Fruit fly (Drosophila melanogaster): Measurements from ENCODE around the gene CG13983.

Gene CG13983

DNA sequence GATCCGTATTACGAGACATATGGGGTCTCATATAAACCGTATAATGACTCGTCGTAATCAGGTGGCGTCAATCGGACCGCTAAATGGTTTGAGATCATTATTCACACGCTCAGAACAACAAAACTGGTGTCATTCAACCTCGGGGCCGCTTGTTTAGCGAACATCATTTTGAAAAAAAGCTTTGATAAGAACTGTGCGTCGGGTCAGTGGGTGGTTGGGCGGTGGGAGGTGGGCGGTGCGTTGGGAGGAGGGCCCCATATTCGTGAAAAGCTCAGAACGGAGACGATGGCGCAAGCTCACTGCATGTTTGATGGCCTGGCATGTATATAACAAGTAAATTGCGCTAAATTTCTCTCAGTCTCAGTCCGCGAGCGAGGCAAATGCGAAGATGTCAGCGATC lies 8.8 kb downstream of the CG13983 start, which contains the start of gene AANATL2:
Gene AANATL2, plus strand, starts transcription at position 372 of the 400 bp plus-strand sequence.
- TF ChIP-seq usp (GFP tag; optimal IDR thresholded peaks at IDR 0.05) = no peak
- no peak for TF ChIP-seq Dll (optimal IDR thresholded peaks at IDR 0.05)
- no peak for TF ChIP-seq psq (optimal IDR thresholded peaks at IDR 0.05)
- TF ChIP-seq EcR (GFP tag; optimal IDR thresholded peaks at IDR 0.05) = no peak
- TF ChIP-seq CG8478 (optimal IDR thresholded peaks at IDR 0.05) = no peak
- no peak for TF ChIP-seq pan (optimal IDR thresholded peaks at IDR 0.05)

dm6 chr2L:6253005-6253353 lies 11.3 kb downstream of the CG13983 start, which contains the start of gene Ddr:
Gene Ddr, plus strand, starts transcription at chr2L:6253123.
- TF ChIP-seq psq (optimal IDR thresholded peaks at IDR 0.05) (no peak), pan (optimal IDR thresholded peaks at IDR 0.05) (no peak), Dll (optimal IDR thresholded peaks at IDR 0.05) (no peak), usp (GFP tag; optimal IDR thresholded peaks at IDR 0.05) (no peak), CG8478 (optimal IDR thresholded peaks at IDR 0.05) (no peak), EcR (GFP tag; optimal IDR thresholded peaks at IDR 0.05) (no peak)

DNA sequence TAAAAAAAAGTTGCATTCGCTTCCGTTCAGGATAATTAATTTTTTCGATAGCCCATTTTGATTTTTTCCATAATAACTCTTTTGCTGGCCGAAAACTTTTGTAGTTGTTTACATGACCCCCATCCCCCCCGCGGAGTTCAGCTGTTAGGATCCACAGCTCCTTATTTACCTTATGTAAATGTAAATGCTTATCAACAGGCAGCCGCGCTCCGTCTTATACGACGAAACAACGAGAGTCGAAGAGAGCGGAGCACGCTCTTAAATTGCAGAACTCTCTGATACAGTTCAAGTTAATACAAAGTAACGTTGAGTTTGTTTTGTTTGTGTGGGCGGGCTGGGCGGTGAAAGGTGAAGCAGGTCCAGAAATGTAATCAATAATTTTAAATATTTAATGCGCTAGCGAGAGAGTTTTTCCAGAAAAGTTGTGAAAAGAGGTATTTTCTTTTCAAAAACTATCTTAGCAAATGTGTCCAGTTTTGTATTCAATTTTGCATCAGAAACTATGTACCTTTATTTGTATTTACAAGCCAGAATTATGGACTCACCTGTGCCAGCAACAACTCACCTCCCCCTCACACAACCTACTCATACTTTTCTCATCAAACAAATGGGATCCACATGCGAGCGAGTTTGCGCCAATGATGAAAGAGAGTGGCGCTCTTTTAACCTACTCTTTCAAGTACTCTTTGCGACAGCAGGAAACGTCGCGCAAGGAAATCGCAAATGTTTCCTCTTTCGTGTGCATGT lies 11.9 kb downstream of the CG13983 start:
- TF ChIP-seq Dll (optimal IDR thresholded peaks at IDR 0.05) = peak; percentile 38
- TF ChIP-seq pan (optimal IDR thresholded peaks at IDR 0.05) = no peak

- TF ChIP-seq psq (optimal IDR thresholded peaks at IDR 0.05) (no peak), Dll (optimal IDR thresholded peaks at IDR 0.05) (no peak), pan (optimal IDR thresholded peaks at IDR 0.05) (no peak), CG8478 (optimal IDR thresholded peaks at IDR 0.05) (no peak), EcR (GFP tag; optimal IDR thresholded peaks at IDR 0.05) (no peak), usp (GFP tag; optimal IDR thresholded peaks at IDR 0.05) (no peak)
Measured at dm6 chr2L:6249421-6249820, 14.9 kb downstream of the CG13983 start.

DNA sequence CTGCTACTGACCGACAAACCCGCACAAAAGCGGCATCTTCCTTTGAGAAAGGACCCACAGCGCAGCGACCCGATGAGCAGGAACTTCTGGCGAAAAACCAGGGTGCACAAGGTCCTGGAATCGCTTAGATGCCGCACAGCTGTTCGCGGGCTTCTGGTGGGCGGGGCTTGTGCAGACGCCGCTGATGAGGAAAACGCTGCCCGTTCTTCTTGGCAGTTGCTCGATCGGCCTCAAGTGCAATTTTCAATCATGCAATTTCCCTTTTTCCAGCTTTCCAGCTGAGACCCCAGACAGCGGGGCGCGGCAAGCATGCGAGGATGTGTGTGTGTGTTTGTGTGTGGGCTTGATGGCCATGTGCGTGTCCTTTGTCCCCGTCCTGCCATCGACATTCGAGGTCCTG lies 22.3 kb downstream of the CG13983 start:
- TF ChIP-seq pan (optimal IDR thresholded peaks at IDR 0.05) (no peak), CG8478 (optimal IDR thresholded peaks at IDR 0.05) (no peak)

dm6 chr2L:6241037-6241436 lies 23.3 kb downstream of the CG13983 start:
- TF ChIP-seq EcR (GFP tag; optimal IDR thresholded peaks at IDR 0.05) (no peak), usp (GFP tag; optimal IDR thresholded peaks at IDR 0.05) (no peak), Dll (optimal IDR thresholded peaks at IDR 0.05) (no peak), psq (optimal IDR thresholded peaks at IDR 0.05) (no peak), CG8478 (optimal IDR thresholded peaks at IDR 0.05) (no peak), pan (optimal IDR thresholded peaks at IDR 0.05) (no peak)

- no peak for TF ChIP-seq psq (optimal IDR thresholded peaks at IDR 0.05)
- TF ChIP-seq pan (optimal IDR thresholded peaks at IDR 0.05) = no peak
- TF ChIP-seq usp (GFP tag; optimal IDR thresholded peaks at IDR 0.05) = no peak
- no peak for TF ChIP-seq EcR (GFP tag; optimal IDR thresholded peaks at IDR 0.05)
- TF ChIP-seq CG8478 (optimal IDR thresholded peaks at IDR 0.05) = no peak
- no peak for TF ChIP-seq Dll (optimal IDR thresholded peaks at IDR 0.05)
Measured at dm6 chr2L:6239286-6239685, 25.0 kb downstream of the CG13983 start.

dm6 chr2L:6236426-6236825 lies 27.9 kb downstream of the CG13983 start:
- TF ChIP-seq Dll (optimal IDR thresholded peaks at IDR 0.05) = no peak
- TF ChIP-seq psq (optimal IDR thresholded peaks at IDR 0.05) = no peak
- no peak for TF ChIP-seq usp (GFP tag; optimal IDR thresholded peaks at IDR 0.05)
- TF ChIP-seq EcR (GFP tag; optimal IDR thresholded peaks at IDR 0.05) = no peak
- no peak for TF ChIP-seq CG8478 (optimal IDR thresholded peaks at IDR 0.05)
- TF ChIP-seq pan (optimal IDR thresholded peaks at IDR 0.05) = no peak

DNA sequence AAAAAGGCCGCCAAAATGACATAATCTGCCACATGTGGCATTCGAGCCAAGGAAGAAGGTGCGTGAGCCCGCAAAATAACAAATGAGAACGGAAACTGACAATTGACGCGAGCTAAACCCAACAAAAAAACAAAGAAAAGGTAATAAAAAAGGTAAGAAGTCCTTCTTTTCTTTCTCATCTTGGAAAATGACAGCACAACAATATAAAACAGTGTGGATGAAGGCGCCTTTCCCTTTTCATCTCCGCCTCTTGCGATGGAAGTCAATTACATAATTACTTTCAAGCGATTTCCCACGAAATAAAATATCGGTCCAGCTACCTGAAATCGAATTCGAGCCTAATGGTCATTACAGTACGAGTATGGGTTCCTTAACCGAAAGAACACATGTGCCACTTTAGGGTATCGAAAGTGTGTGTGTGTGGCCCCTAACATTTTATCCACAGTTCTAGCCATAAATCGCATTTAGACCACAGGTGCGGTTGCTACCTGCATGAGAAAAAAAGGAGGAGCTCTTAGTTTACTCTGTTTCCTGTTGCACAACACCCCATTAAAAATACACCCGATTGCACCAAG lies 35.0 kb downstream of the CG13983 start:
- TF ChIP-seq EcR (GFP tag; optimal IDR thresholded peaks at IDR 0.05) (no peak), CG8478 (optimal IDR thresholded peaks at IDR 0.05) (no peak), pan (optimal IDR thresholded peaks at IDR 0.05) (no peak)

DNA sequence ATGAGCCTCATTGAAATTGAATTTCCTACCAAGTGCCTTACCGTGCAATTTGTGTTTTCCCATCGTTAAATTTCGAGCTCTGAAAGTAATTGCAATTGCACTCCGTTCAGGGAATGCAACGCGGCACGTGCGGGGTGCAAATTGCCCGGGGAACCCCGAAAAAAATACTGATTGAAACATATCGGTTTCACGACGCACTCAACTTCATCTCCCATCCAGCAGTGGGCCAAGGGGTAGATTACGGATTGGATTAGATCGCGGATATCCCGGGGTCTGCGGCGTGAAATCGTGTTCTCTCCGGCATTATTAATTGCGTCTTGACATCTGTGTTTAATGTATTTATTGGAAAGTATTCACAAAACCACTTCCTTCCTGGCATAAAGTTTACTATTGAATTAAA lies 35.8 kb downstream of the CG13983 start:
- TF ChIP-seq usp (GFP tag; optimal IDR thresholded peaks at IDR 0.05) (no peak), CG8478 (optimal IDR thresholded peaks at IDR 0.05) (no peak), Dll (optimal IDR thresholded peaks at IDR 0.05) (no peak), pan (optimal IDR thresholded peaks at IDR 0.05) (no peak), EcR (GFP tag; optimal IDR thresholded peaks at IDR 0.05) (no peak), psq (optimal IDR thresholded peaks at IDR 0.05) (no peak)

- TF ChIP-seq Dll (optimal IDR thresholded peaks at IDR 0.05) (no peak), usp (GFP tag; optimal IDR thresholded peaks at IDR 0.05) (no peak), CG8478 (optimal IDR thresholded peaks at IDR 0.05) (no peak), psq (optimal IDR thresholded peaks at IDR 0.05) (no peak), pan (optimal IDR thresholded peaks at IDR 0.05) (no peak), EcR (GFP tag; optimal IDR thresholded peaks at IDR 0.05) (no peak)
Measured at dm6 chr2L:6224803-6225202, 39.5 kb downstream of the CG13983 start, which contains the start of gene Ugt37B1. Gene Ugt37B1, plus strand, starts transcription at chr2L:6225048.

DNA sequence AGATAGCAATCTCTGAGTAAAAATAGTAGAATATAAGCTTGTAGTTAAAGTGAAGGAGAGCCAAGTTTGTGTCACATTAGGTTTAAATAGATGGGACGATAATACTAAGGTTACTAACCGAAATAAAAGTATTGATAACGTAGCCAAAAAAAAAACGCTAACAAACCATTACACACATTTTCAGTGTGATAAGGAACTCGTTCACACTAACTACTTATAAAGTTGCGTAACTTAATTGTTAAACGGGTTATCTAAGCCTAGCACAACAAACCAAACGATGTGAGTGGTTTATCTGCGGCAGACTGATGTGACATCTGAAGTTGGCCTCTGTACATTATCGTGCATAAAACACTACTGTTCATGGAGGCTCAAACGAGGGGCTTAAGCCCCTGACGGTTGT lies 40.1 kb downstream of the CG13983 start:
- no peak for TF ChIP-seq pan (optimal IDR thresholded peaks at IDR 0.05)
- no peak for TF ChIP-seq psq (optimal IDR thresholded peaks at IDR 0.05)
- TF ChIP-seq CG8478 (optimal IDR thresholded peaks at IDR 0.05) = no peak
- TF ChIP-seq Dll (optimal IDR thresholded peaks at IDR 0.05) = no peak
- TF ChIP-seq EcR (GFP tag; optimal IDR thresholded peaks at IDR 0.05) = no peak
- no peak for TF ChIP-seq usp (GFP tag; optimal IDR thresholded peaks at IDR 0.05)

- TF ChIP-seq psq (optimal IDR thresholded peaks at IDR 0.05) (no peak), pan (optimal IDR thresholded peaks at IDR 0.05) (no peak), CG8478 (optimal IDR thresholded peaks at IDR 0.05) (no peak), usp (GFP tag; optimal IDR thresholded peaks at IDR 0.05) (no peak), EcR (GFP tag; optimal IDR thresholded peaks at IDR 0.05) (no peak), Dll (optimal IDR thresholded peaks at IDR 0.05) (no peak)
Measured at dm6 chr2L:6220966-6221365, 43.3 kb downstream of the CG13983 start.
